Worm (Caenorhabditis elegans) whole organism, L4 larva: ENCODE data around the gene srw-68.
A peak's percentile ranks its signal among the peaks of the same experiment; 100 is the strongest.

Experiments
- F37D6.2 ChIP-seq: sonication (generic microtip); optimal IDR thresholded peaks from 2 replicates; lab custom pipeline; 2016; ENCODE audit warnings: mild to moderate bottlenecking, missing genetic modification characterization, missing compliant biosample characterization
- F49E8.2 ChIP-seq: sonication (generic microtip); optimal IDR thresholded peaks from 2 replicates; lab custom pipeline; 2016; ENCODE audit warnings: missing compliant biosample characterization, mild to moderate bottlenecking, missing genetic modification characterization, borderline replicate concordance
- R02D3.7 ChIP-seq: fragments of 150-350 bp; sonication (generic microtip); optimal IDR thresholded peaks from 3 replicates; lab custom pipeline; 2014; ENCODE audit warnings: missing biosample characterization, missing genetic modification characterization
- Y5F2A.4 ChIP-seq: fragments of 200-800 bp; sonication (Bioruptor generic); optimal IDR thresholded peaks from 2 replicates; lab custom pipeline; 2018; ENCODE audit warnings: mild to moderate bottlenecking, missing genetic modification characterization, missing compliant biosample characterization
- Y75B8A.6 ChIP-seq: fragments of 200-800 bp; sonication (Bioruptor generic); IDR thresholded peaks from 2 replicates; pipeline ENCODE4 v1.3.6; 2022; ENCODE audit warnings: missing genetic modification reagents, missing genetic modification characterization, missing compliant biosample characterization
- aha-1 ChIP-seq: fragments of 150-350 bp; peaks from one replicate; lab custom pipeline; 2014; ENCODE audit warnings: missing biosample characterization, missing genetic modification characterization
- arid-1 ChIP-seq: fragments of 200-800 bp; sonication (Bioruptor generic); conservative IDR thresholded peaks from 2 replicates; pipeline ENCODE4 v1.3.6; 2022; ENCODE audit warnings: missing genetic modification reagents, missing genetic modification characterization, missing compliant biosample characterization
- ceh-20 ChIP-seq: fragments of 200-800 bp; sonication (Bioruptor generic); IDR thresholded peaks from 2 replicates; pipeline ENCODE4 v1.3.6; 2022; ENCODE audit warnings: missing genetic modification reagents, missing genetic modification characterization, missing compliant biosample characterization
- ceh-32 ChIP-seq: sonication (generic microtip); optimal IDR thresholded peaks from 2 replicates; lab custom pipeline; 2016; ENCODE audit warnings: mild to moderate bottlenecking, missing genetic modification characterization, missing compliant biosample characterization; ENCODE audit not compliant: poor library complexity
- daf-19 ChIP-seq: fragments of 200-800 bp; sonication (Bioruptor generic); conservative IDR thresholded peaks from 2 replicates; pipeline ENCODE4 v1.3.6; 2022; ENCODE audit warnings: missing genetic modification characterization, missing compliant biosample characterization
- daf-8 ChIP-seq: fragments of 200-800 bp; sonication (Bioruptor generic); IDR thresholded peaks from 2 replicates; pipeline ENCODE4 v1.3.6; 2022; ENCODE audit warnings: missing genetic modification characterization, missing compliant biosample characterization
- dmd-9 ChIP-seq: fragments of 200-800 bp; sonication (Bioruptor generic); IDR thresholded peaks from 2 replicates; pipeline ENCODE4 v1.3.6; 2022; ENCODE audit warnings: missing genetic modification reagents, missing genetic modification characterization, missing compliant biosample characterization
- duxl-1 ChIP-seq: sonication (generic microtip); optimal IDR thresholded peaks from 2 replicates; lab custom pipeline; 2016; ENCODE audit warnings: mild to moderate bottlenecking, missing genetic modification characterization, moderate library complexity, missing compliant biosample characterization; ENCODE audit not compliant: poor library complexity
- dve-1 ChIP-seq: sonication (generic microtip); optimal IDR thresholded peaks from 2 replicates; lab custom pipeline; 2017; ENCODE audit warnings: antibody characterized with exemption, mild to moderate bottlenecking, missing genetic modification characterization, missing compliant biosample characterization; ENCODE audit not compliant: insufficient read depth
- fkh-10 ChIP-seq: fragments of 150-350 bp; optimal IDR thresholded peaks from 2 replicates; lab custom pipeline; 2014; ENCODE audit warnings: missing biosample characterization, missing genetic modification reagents, missing genetic modification characterization
- fos-1 ChIP-seq: fragments of 150-350 bp; optimal IDR thresholded peaks from 2 replicates; lab custom pipeline; 2014; ENCODE audit warnings: missing biosample characterization, missing genetic modification characterization
- hif-1 ChIP-seq, 2 experiments: sonication (generic microtip); optimal IDR thresholded peaks; 2 replicates each; lab custom pipeline; 2016 to 2017; ENCODE audit warnings: missing compliant biosample characterization in 2 of 2, missing genetic modification characterization in 2 of 2, missing genetic modification reagents in 2 of 2, missing genotype in 2 of 2, mild to moderate bottlenecking in 1 of 2
- hlh-11 ChIP-seq: fragments of 200-800 bp; sonication (Bioruptor generic); optimal IDR thresholded peaks from 2 replicates; lab custom pipeline; 2018; ENCODE audit warnings: mild to moderate bottlenecking, missing genetic modification characterization, missing compliant biosample characterization
- hmg-1.1 ChIP-seq: fragments of 200-800 bp; sonication (Bioruptor generic); IDR thresholded peaks from 2 replicates; pipeline ENCODE4 v1.3.6; 2022; ENCODE audit warnings: missing genetic modification reagents, missing genetic modification characterization, missing compliant biosample characterization
- jun-1 ChIP-seq: fragments of 150-350 bp; optimal IDR thresholded peaks from 2 replicates; lab custom pipeline; 2014; ENCODE audit warnings: missing biosample characterization, missing genetic modification reagents, missing genetic modification characterization
- lim-7 ChIP-seq: fragments of 200-800 bp; sonication (Bioruptor generic); IDR thresholded peaks from 2 replicates; pipeline ENCODE4 v1.3.6; 2022; ENCODE audit warnings: missing genetic modification characterization, missing compliant biosample characterization
- lin-1 ChIP-seq: fragments of 200-800 bp; sonication (Bioruptor generic); IDR thresholded peaks from 2 replicates; pipeline ENCODE4 v1.3.6; 2022; ENCODE audit warnings: missing genetic modification reagents, missing genetic modification characterization, missing compliant biosample characterization
- lin-13 ChIP-seq: fragments of 150-350 bp; optimal IDR thresholded peaks from 2 replicates; lab custom pipeline; 2014; ENCODE audit warnings: missing biosample characterization, missing genetic modification reagents, missing genetic modification characterization
- lin-39 ChIP-seq: fragments of 150-350 bp; optimal IDR thresholded peaks from 2 replicates; lab custom pipeline; 2014; ENCODE audit warnings: missing biosample characterization, missing genetic modification reagents, missing genetic modification characterization
- lir-3 ChIP-seq: sonication (generic microtip); optimal IDR thresholded peaks from 2 replicates; lab custom pipeline; 2016; ENCODE audit warnings: mild to moderate bottlenecking, missing genetic modification characterization, missing compliant biosample characterization
- madf-5 ChIP-seq, 2 experiments: fragments of 200-800 bp; sonication (Bioruptor generic); IDR thresholded peaks; 2 replicates each; pipeline ENCODE4 v1.3.6; 2022; ENCODE audit warnings: missing compliant biosample characterization in 2 of 2, missing genetic modification characterization in 2 of 2
- madf-9 ChIP-seq: fragments of 200-800 bp; sonication (Bioruptor generic); conservative IDR thresholded peaks from 2 replicates; pipeline ENCODE4 v1.3.6; 2022; ENCODE audit warnings: missing genetic modification reagents, missing genetic modification characterization, missing compliant biosample characterization
- mdl-1 ChIP-seq, 2 experiments: fragments of 150-350 bp in 1 of 2; sonication (generic microtip) in 1 of 2; optimal IDR thresholded peaks; 2 replicates each; lab custom pipeline; 2014 to 2017; ENCODE audit warnings: missing biosample characterization in 2 of 2, missing genetic modification characterization in 2 of 2
- mes-2 ChIP-seq: sonication (generic microtip); optimal IDR thresholded peaks from 2 replicates; lab custom pipeline; 2016; ENCODE audit warnings: missing genotype, mild to moderate bottlenecking, missing genetic modification characterization, missing compliant biosample characterization; ENCODE audit not compliant: poor library complexity, severe bottlenecking
- nhr-102 ChIP-seq: sonication (generic microtip); optimal IDR thresholded peaks from 2 replicates; lab custom pipeline; 2016; ENCODE audit warnings: mild to moderate bottlenecking, missing genetic modification characterization, moderate library complexity, missing compliant biosample characterization
- nhr-11 ChIP-seq: fragments of 150-350 bp; optimal IDR thresholded peaks from 2 replicates; lab custom pipeline; 2014; ENCODE audit warnings: missing biosample characterization, missing genetic modification characterization
- nhr-237 ChIP-seq: sonication (generic microtip); optimal IDR thresholded peaks from 2 replicates; lab custom pipeline; 2017; ENCODE audit warnings: missing biosample characterization, missing genetic modification characterization
- nhr-25 ChIP-seq: sonication (generic microtip); optimal IDR thresholded peaks from 2 replicates; lab custom pipeline; 2017; ENCODE audit warnings: missing genetic modification characterization, mild to moderate bottlenecking, missing compliant biosample characterization, antibody characterized with exemption, moderate library complexity, borderline replicate concordance; ENCODE audit not compliant: insufficient read depth
- nhr-48 ChIP-seq: sonication (generic microtip); optimal IDR thresholded peaks from 2 replicates; lab custom pipeline; 2016; ENCODE audit warnings: mild to moderate bottlenecking, missing genetic modification characterization, missing compliant biosample characterization
- pha-4 ChIP-seq, 2 experiments: fragments of 150-350 bp in 1 of 2; fragments of 200-800 bp in 1 of 2; sonication (Bioruptor generic) in 1 of 2; IDR thresholded peaks in 1 of 2; optimal IDR thresholded peaks in 1 of 2; 2 replicates each; pipeline versions ENCODE4 v1.3.6 to Lab custom; 2014 to 2022; ENCODE audit warnings: missing genetic modification characterization in 2 of 2, missing genetic modification reagents in 2 of 2, missing biosample characterization in 1 of 2, missing compliant biosample characterization in 1 of 2
- rbr-2 ChIP-seq: sonication (generic microtip); optimal IDR thresholded peaks from 2 replicates; lab custom pipeline; 2016; ENCODE audit warnings: missing genotype, missing genetic modification characterization, missing compliant biosample characterization
- sdz-12 ChIP-seq: fragments of 200-800 bp; sonication (Bioruptor generic); optimal IDR thresholded peaks from 2 replicates; lab custom pipeline; 2018; ENCODE audit warnings: mild to moderate bottlenecking, missing genetic modification characterization, missing compliant biosample characterization
- set-16 ChIP-seq: fragments of 200-800 bp; sonication (Bioruptor generic); IDR thresholded peaks from 2 replicates; pipeline ENCODE4 v1.3.6; 2022; ENCODE audit warnings: missing genetic modification reagents, missing genetic modification characterization, missing compliant biosample characterization
- skn-1 ChIP-seq: fragments of 150-350 bp; optimal IDR thresholded peaks from 2 replicates; lab custom pipeline; 2014; ENCODE audit warnings: missing biosample characterization, missing genetic modification characterization
- snpc-1.2 ChIP-seq: fragments of 200-800 bp; sonication (Bioruptor generic); IDR thresholded peaks from 2 replicates; pipeline ENCODE4 v1.3.6; 2022; ENCODE audit warnings: missing genetic modification reagents, missing genetic modification characterization, missing compliant biosample characterization
- tag-97 ChIP-seq: fragments of 200-800 bp; sonication (Bioruptor generic); IDR thresholded peaks from 2 replicates; pipeline ENCODE4 v1.3.6; 2022; ENCODE audit warnings: missing genetic modification characterization, missing compliant biosample characterization
- unc-130 ChIP-seq: sonication (generic microtip); optimal IDR thresholded peaks from 2 replicates; lab custom pipeline; 2016; ENCODE audit warnings: missing genetic modification reagents, missing genetic modification characterization, missing compliant biosample characterization
- vab-7 ChIP-seq: fragments of 200-800 bp; sonication (Bioruptor generic); IDR thresholded peaks from 2 replicates; pipeline ENCODE4 v1.3.6; 2022; ENCODE audit warnings: missing genetic modification reagents, missing genetic modification characterization, missing compliant biosample characterization
- zag-1 ChIP-seq: fragments of 150-350 bp; optimal IDR thresholded peaks from 2 replicates; lab custom pipeline; 2014; ENCODE audit warnings: missing biosample characterization, missing genetic modification characterization
- zfp-2 ChIP-seq: sonication (generic microtip); optimal IDR thresholded peaks from 2 replicates; lab custom pipeline; 2016; ENCODE audit warnings: mild to moderate bottlenecking, missing genetic modification characterization, missing compliant biosample characterization
- zfp-3 ChIP-seq: fragments of 200-800 bp; sonication (Bioruptor generic); conservative IDR thresholded peaks from 2 replicates; pipeline ENCODE4 v1.3.6; 2022; ENCODE audit warnings: missing genetic modification reagents, missing genetic modification characterization, missing compliant biosample characterization
- ztf-11 ChIP-seq: fragments of 150-350 bp; optimal IDR thresholded peaks from 2 replicates; lab custom pipeline; 2014; ENCODE audit warnings: missing biosample characterization, missing genetic modification characterization
- ztf-7 ChIP-seq: fragments of 150-350 bp; optimal IDR thresholded peaks from 2 replicates; lab custom pipeline; 2014; ENCODE audit warnings: missing biosample characterization, missing genetic modification characterization

srw-68 gene

DNA sequence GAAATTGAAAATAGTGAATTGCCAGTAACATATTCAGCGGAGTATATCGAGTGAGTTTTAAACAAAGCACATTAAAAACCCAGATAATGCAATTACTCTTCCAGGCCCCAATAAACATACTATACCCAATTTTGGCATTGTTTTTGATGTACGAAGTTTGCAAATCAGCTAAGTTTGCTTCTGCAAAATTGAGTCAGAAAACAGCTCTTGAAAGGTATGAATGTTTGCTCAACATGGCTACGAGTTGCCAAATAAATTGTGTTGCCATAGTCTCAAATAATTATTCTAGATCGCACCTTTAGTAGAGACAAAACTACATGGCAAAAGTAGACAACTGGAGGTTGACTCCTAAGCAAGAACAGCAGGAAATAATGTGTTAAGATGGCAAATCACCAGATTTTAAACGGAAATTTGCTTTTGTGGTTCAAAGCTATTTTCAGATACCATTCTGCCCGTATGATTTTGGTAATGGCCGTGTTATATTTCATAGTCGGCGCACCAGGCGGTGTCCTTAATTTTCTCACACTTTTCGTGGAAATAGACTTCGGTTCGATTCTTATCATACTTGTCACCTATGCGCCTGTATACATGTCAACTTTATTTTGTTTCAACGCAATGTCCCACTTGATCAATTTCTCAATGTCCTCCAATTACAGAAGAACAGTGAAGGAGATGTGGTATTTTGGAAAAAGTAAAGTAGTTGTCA, 6.1 kb upstream of the srw-68 start (continued):
- TF ChIP-seq tag-97 (no peak), snpc-1.2 (GFP tag; lab: Robert Waterston, UW) (no peak; the same call in 1 of the 2 replicates), daf-8 (GFP tag; lab: Robert Waterston, UW) (0 out of 2 replicates have a peak, but pooled peaks have one; percentile 50), lin-39 (no peak), Y75B8A.6 (GFP tag; lab: Robert Waterston, UW) (0 out of 2 replicates have a peak, but pooled peaks have one; percentile 27), lir-3 (no peak), lin-1 (GFP tag; lab: Robert Waterston, UW) (peak; percentile 58; the same call in 1 of the 2 replicates), F49E8.2 (tag; lab: Kevin White, UChicago) (no peak), lin-13 (GFP tag; lab: Kevin White, UChicago) (no peak), daf-19 (GFP tag; lab: Robert Waterston, UW) (no peak), vab-7 (GFP tag; lab: Robert Waterston, UW) (no peak), unc-130 (no peak), dmd-9 (GFP tag; lab: Robert Waterston, UW) (no peak), hif-1 (tag; optimal IDR thresholded peaks at IDR 0.05; lab: Kevin White, UChicago) (peak in 1 of 2 experiments; percentile 11), arid-1 (peak; percentile 46; the same call in 1 of the 2 replicates), hmg-1.1 (GFP tag; lab: Robert Waterston, UW) (no peak), hlh-11 (tag; lab: Kevin White, UChicago) (peak; percentile 63), duxl-1 (tag; lab: Kevin White, UChicago) (peak; percentile 35), zag-1 (tag; lab: Kevin White, UChicago) (no peak), nhr-25 (tag; lab: Kevin White, UChicago) (no peak), Y5F2A.4 (GFP tag; lab: Kevin White, UChicago) (peak; percentile 29), zfp-2 (no peak), ceh-32 (tag; lab: Kevin White, UChicago) (no peak), fos-1 (tag; lab: Kevin White, UChicago) (no peak), nhr-48 (tag; lab: Kevin White, UChicago) (peak; percentile 32), dve-1 (tag; lab: Kevin White, UChicago) (peak; percentile 69), lim-7 (GFP tag; lab: Robert Waterston, UW) (0 out of 2 replicates have a peak, but pooled peaks have one; percentile 42), sdz-12 (GFP tag; lab: Kevin White, UChicago) (peak; percentile 87), ztf-7 (no peak), nhr-102 (peak; percentile 68), ceh-20 (GFP tag; lab: Robert Waterston, UW) (no peak), nhr-237 (tag; lab: Kevin White, UChicago) (no peak), pha-4 (GFP tag; IDR thresholded peaks at IDR 0.05; lab: Robert Waterston, UW) (peak; percentile 39; the same call in 1 of the 2 replicates), pha-4 (tag; optimal IDR thresholded peaks at IDR 0.05; lab: Kevin White, UChicago) (no peak), rbr-2 (tag; lab: Kevin White, UChicago) (no peak), F37D6.2 (no peak), madf-9 (GFP tag; lab: Robert Waterston, UW) (no peak), skn-1 (tag; lab: Kevin White, UChicago) (no peak), aha-1 (tag; lab: Kevin White, UChicago) (peak; percentile 90), mdl-1 (tag; optimal IDR thresholded peaks at IDR 0.05; lab: Kevin White, UChicago) (no peak), nhr-11 (no peak), set-16 (GFP tag; lab: Robert Waterston, UW) (no peak), mes-2 (tag; lab: Kevin White, UChicago) (peak; percentile 29), R02D3.7 (no peak), zfp-3 (GFP tag; lab: Robert Waterston, UW) (peak; percentile 90), jun-1 (no peak), madf-5 (GFP tag; IDR thresholded peaks at IDR 0.05; lab: Robert Waterston, UW) (peak; percentile 9 to 66; a peak in 1 of 4 replicates), ztf-11 (tag; lab: Kevin White, UChicago) (no peak), fkh-10 (no peak)
